Fruit fly (Drosophila melanogaster): ENCODE measurements around the gene Lerp.

The Lerp gene

dm6 chr3R:26862848-26863448, at the start of gene Lerp, which contains the start of gene IntS12:
Lerp (minus strand) TSS chr3R:26863130.
IntS12 (plus strand) TSS chr3R:26863376.
- no peak for TF ChIP-seq CG17801 (GFP tag; optimal IDR thresholded peaks at IDR 0.05; ENCODE audit: partially characterized antibody)

- no peak for TF ChIP-seq CG17801 (GFP tag; optimal IDR thresholded peaks at IDR 0.05; ENCODE audit: partially characterized antibody)
These were observed 49.7 kb upstream of the Lerp start, which contains the start of gene Ets97D for dm6 chr3R:26912615-26913014. Ets97D (minus strand) TSS chr3R:26912886.

DNA sequence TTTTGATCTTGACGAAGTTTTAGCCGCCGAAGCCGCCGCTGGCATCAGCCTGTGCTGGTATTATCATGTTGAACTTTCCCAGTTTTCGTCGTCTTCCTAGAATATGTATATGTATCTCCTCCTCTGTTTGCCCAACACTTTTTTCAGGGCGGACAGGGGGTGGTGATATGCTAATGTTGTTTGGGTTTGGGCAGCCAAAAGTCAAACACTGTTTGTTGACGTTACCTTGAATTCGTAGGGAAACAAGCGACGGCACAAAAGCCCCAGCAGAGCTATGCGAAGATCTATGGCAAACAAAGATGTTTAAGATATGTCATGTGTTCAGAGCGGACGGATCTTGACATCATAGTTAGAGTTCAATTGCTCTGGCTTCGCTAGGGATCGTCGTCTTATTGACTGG, 45.8 kb upstream of the Lerp start:
- TF ChIP-seq CG17801 (GFP tag; optimal IDR thresholded peaks at IDR 0.05; ENCODE audit: partially characterized antibody): no peak

DNA sequence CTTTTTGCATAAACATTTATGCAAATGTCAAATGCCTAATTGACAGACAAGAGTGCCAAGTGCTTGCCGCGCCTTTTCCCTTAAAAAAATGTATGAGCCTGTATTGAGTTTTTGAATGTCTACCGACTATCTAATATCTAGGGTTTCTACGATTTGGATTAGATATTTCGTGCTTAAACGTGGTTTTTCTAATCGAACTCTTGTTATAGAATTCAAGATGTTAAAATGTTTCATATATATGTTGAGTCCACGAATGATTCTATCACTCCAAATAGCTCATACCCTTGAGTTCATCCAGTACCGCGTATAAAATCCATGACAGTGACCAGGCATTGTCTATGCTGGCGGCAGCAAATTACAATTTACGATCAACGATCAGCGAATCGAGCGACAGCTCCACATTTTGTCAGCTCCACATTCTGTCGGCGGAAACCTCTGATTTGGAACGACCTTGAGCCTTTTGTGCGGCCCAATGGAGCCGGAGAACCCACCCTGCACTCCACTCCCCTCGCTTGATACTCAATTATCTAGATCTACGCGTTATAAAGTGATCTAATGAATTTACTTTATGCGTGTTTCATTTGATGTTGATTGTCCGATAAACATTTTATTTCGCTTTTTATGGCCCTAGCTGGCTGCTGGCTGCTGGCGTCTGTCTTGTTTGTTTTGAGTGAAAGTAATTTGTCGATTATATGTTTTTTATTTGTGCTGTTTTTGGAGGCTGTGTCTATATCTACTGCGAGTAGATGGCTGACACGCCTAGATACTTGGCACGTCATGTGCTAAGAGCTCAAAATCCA, 44.0 kb upstream of the Lerp start:
- TF ChIP-seq CG17801 (GFP tag; optimal IDR thresholded peaks at IDR 0.05; ENCODE audit: partially characterized antibody): no peak

DNA sequence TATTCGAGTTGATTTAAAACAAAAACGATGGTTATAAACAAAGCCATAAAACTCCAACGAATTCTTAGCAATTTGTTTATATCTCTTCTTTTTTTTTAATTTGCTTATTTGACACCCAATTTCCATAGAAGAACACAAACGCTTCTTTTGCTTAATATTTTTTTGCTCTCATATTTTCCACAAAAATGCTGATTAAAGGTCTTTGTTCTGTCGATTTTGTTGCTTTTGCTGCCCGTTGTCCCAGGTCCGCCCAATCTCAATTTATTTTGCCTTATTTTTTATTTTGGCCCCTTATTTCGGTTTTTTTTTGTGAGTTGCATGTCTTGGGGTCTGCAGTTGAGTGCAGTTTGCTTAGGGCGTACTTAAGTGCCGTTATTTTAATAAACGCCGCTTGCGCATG, 43.1 kb upstream of the Lerp start:
- no peak for TF ChIP-seq CG17801 (GFP tag; optimal IDR thresholded peaks at IDR 0.05; ENCODE audit: partially characterized antibody)

DNA sequence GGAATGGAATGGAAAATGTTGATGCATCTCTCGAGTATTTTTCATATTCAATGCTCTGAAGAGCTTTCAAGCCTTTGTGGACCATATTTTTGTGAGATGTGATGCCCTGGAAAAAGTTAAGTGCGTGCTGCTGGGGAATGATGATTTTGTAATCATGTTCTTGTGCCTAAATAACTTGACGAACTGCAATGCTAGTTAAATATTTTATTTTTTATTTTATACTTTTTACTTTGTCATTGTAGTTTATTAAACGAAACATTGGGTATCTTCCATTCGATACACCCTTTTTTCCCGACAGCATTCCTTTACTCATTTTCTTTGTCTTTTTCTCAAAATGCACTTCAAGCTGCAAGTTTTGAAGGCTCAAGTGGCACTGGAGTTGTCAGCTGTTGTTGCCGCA, 37.1 kb upstream of the Lerp start:
- no peak for TF ChIP-seq CG17801 (GFP tag; optimal IDR thresholded peaks at IDR 0.05; ENCODE audit: partially characterized antibody)

- TF ChIP-seq CG17801 (GFP tag; optimal IDR thresholded peaks at IDR 0.05; ENCODE audit: partially characterized antibody): no peak
These were observed 34.4 kb upstream of the Lerp start for dm6 chr3R:26897302-26897701.

- TF ChIP-seq CG17801 (GFP tag; optimal IDR thresholded peaks at IDR 0.05; ENCODE audit: partially characterized antibody): no peak
These were observed 33.3 kb upstream of the Lerp start for dm6 chr3R:26896260-26896659.

DNA sequence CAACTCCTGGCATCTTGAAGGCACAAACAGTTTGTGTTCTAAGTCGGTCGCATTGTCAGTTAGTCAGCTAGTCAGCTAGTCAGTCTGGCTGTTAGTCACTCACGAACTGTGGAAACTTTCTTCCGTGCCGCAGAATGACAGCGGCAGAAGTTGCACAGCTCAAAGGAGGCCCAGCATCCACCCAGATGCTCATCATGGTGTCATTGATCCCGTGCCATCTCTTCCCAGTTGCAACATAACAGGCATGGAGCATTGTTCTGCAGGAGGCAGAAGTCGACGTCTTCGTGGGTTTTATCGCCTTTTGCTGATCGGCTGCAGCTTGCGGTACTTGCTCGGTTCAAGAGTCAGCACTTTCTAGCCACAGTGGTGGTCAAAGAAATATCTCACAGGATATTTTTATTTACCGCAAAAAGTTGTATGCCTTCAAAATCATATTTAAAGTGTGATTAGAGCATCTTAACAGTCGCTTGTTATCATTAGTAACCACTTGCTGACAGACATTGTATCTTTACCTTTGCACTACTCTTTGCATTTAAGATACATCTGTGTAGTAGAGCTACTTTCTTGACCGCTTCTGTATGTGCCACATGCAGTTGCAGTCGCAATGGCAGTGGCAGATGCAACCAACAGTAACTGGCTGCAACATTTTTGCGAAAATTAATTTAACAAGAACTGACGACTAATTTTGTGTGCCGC, 30.8 kb upstream of the Lerp start:
- TF ChIP-seq CG17801 (GFP tag; optimal IDR thresholded peaks at IDR 0.05; ENCODE audit: partially characterized antibody): no peak

DNA sequence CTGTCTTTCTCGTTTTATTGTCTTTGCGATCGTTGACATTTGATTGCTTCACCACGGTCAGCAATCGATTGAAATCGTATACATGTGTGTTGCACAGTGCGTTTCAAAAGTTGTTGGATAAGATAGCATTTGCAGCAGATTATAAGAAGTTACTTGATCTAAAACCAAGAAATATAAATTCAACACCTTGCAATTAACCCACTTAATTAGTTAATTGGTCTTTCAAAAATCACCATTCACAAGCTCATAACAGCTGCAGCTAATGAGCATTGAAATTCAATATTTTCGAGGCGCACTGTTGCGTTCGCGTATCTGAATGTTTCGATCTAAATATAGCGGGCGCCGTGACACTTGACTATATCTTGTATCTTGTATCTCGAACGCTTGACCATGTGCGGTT, 29.8 kb upstream of the Lerp start:
- no peak for TF ChIP-seq CG17801 (GFP tag; optimal IDR thresholded peaks at IDR 0.05; ENCODE audit: partially characterized antibody)

dm6 chr3R:26890499-26890898, 27.6 kb upstream of the Lerp start:
- no peak for TF ChIP-seq CG17801 (GFP tag; optimal IDR thresholded peaks at IDR 0.05; ENCODE audit: partially characterized antibody)

DNA sequence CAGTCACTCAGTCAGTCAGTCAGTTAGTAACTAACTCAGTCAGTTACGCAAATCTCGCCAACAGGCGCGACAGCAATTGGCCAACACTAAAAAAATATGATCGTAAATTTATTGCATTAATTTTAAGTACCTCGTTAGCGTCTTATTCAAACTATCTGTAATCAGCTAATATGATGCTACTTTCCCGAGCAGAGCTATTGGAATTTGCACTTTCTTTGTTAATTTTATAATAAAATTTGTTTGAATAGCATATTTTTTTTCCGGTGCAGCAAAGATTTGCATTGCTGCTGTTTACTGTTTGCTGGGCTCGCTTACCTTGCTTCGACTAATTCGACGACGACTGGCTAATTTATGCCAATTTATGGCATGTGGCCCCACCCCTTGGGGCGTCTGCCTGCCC, 27.2 kb upstream of the Lerp start:
- TF ChIP-seq CG17801 (GFP tag; optimal IDR thresholded peaks at IDR 0.05; ENCODE audit: partially characterized antibody): no peak

- TF ChIP-seq CG17801 (GFP tag; optimal IDR thresholded peaks at IDR 0.05; ENCODE audit: partially characterized antibody): no peak
These were observed 25.3 kb upstream of the Lerp start for dm6 chr3R:26888086-26888724.

DNA sequence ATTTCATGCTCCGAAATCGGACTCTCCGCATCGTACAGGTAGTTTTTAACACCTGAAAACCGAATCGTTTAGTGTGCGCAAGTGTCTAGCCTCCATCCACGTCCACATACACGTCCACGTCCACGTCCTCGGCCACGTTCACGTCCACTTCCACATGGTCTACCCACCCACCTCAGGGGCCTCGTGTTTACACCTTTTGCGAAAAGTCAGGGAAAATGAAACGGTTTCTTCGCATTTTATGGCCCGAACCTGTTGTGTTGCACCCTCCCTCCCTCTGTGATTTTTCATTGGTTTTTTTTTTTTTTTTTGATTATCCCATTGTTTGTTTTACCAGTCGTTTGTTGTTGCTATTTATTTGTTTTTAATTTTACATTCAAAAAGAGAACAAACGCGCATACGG, 24.2 kb upstream of the Lerp start:
- no peak for TF ChIP-seq CG17801 (GFP tag; optimal IDR thresholded peaks at IDR 0.05; ENCODE audit: partially characterized antibody)

DNA sequence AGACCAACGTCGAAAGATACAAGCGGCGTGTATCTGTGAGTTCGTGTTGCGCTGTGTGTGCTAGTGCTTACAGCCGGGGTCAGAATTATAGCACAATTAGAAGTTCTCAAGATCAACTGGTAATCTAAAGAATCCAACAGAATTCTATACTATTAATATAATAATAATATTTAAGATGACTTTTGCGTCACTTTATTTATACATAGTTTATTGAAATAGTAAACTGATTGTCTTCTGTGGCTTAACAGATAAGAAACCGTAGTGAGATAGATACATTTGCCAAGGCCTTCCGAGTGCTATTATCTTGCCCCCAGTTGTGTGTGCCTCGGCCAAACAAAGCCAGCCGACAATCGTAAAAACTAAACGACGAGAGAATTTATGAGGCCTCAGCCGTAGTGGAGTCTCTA, 23.4 kb upstream of the Lerp start:
- TF ChIP-seq CG17801 (GFP tag; optimal IDR thresholded peaks at IDR 0.05; ENCODE audit: partially characterized antibody): peak; percentile 55

Data from ovary, adult (tissue).